Fruit fly (Drosophila melanogaster): Measurements from ENCODE around the gene CG31313.
A peak's percentile ranks its signal among the peaks of the same experiment; 100 is the strongest.

The CG31313 gene

dm6 chr3R:14567329-14567728 lies at the start of gene CG31313:
Gene CG31313, minus strand, starts transcription at chr3R:14567429.
- TF ChIP-seq N (GFP tag; optimal IDR thresholded peaks at IDR 0.05) = no peak
- TF ChIP-seq sage (GFP tag; optimal IDR thresholded peaks at IDR 0.05) = no peak
- TF ChIP-seq OdsH (GFP tag; optimal IDR thresholded peaks at IDR 0.05) = no peak
- no peak for TF ChIP-seq Mio (GFP tag; optimal IDR thresholded peaks at IDR 0.05)
- no peak for TF ChIP-seq h (GFP tag; optimal IDR thresholded peaks at IDR 0.05)
- no peak for TF ChIP-seq Hr78 (GFP tag; optimal IDR thresholded peaks at IDR 0.05)
- no peak for TF ChIP-seq HLH106 (tag; optimal IDR thresholded peaks at IDR 0.05)
- no peak for TF ChIP-seq lola (GFP tag; optimal IDR thresholded peaks at IDR 0.05)

- peak; percentile 30 for TF ChIP-seq OdsH (GFP tag; optimal IDR thresholded peaks at IDR 0.05)
- TF ChIP-seq Myc (optimal IDR thresholded peaks at IDR 0.05) = no peak
- no peak for TF ChIP-seq ey (GFP tag; optimal IDR thresholded peaks at IDR 0.05)
- peak; percentile 44 for TF ChIP-seq Sp1 (GFP tag; optimal IDR thresholded peaks at IDR 0.05)
- TF ChIP-seq psq (GFP tag; optimal IDR thresholded peaks at IDR 0.05) = peak; percentile 18
- TF ChIP-seq N (GFP tag; optimal IDR thresholded peaks at IDR 0.05) = no peak
- TF ChIP-seq HLH106 (tag; optimal IDR thresholded peaks at IDR 0.05) = peak; percentile 56
- TF ChIP-seq rgr (GFP tag; optimal IDR thresholded peaks at IDR 0.05) = peak; percentile 48
- no peak for TF ChIP-seq Dfd (GFP tag; optimal IDR thresholded peaks at IDR 0.05)
Measured at dm6 chr3R:14608892-14609692, 41.9 kb upstream of the CG31313 start, which contains the start of gene CG14853. Gene CG14853, plus strand, starts transcription at chr3R:14609642.

dm6 chr3R:14597935-14598424 lies 30.8 kb upstream of the CG31313 start:
- TF ChIP-seq HLH106 (tag; optimal IDR thresholded peaks at IDR 0.05) (peak; percentile 5), foxo (GFP tag; optimal IDR thresholded peaks at IDR 0.05) (peak in 1 of 2 experiments; percentile 18), psq (GFP tag; optimal IDR thresholded peaks at IDR 0.05) (no peak), fru (GFP tag; optimal IDR thresholded peaks at IDR 0.05) (peak; percentile 10), sage (GFP tag; optimal IDR thresholded peaks at IDR 0.05) (no peak)

dm6 chr3R:14590753-14591535 lies 23.7 kb upstream of the CG31313 start:
- TF ChIP-seq pan (optimal IDR thresholded peaks at IDR 0.05) (peak; percentile 76), OdsH (GFP tag; optimal IDR thresholded peaks at IDR 0.05) (peak; percentile 20), dsf (GFP tag; optimal IDR thresholded peaks at IDR 0.05; ENCODE audit: borderline replicate concordance) (no peak), HLH106 (tag; optimal IDR thresholded peaks at IDR 0.05) (peak; percentile 14), woc (GFP tag; optimal IDR thresholded peaks at IDR 0.05) (no peak), h (GFP tag; optimal IDR thresholded peaks at IDR 0.05) (peak; percentile 17), jim (GFP tag; optimal IDR thresholded peaks at IDR 0.05) (no peak), psq (GFP tag; optimal IDR thresholded peaks at IDR 0.05) (peak; percentile 18), brk (GFP tag; optimal IDR thresholded peaks at IDR 0.05) (no peak), fru (GFP tag; optimal IDR thresholded peaks at IDR 0.05) (no peak), Jra (GFP tag; optimal IDR thresholded peaks at IDR 0.05) (no peak), CG32264 (GFP tag; optimal IDR thresholded peaks at IDR 0.05) (no peak), rgr (GFP tag; optimal IDR thresholded peaks at IDR 0.05) (peak; percentile 15), ey (GFP tag; optimal IDR thresholded peaks at IDR 0.05) (no peak), sv (GFP tag; optimal IDR thresholded peaks at IDR 0.05) (peak; percentile 41), foxo (GFP tag; optimal IDR thresholded peaks at IDR 0.05) (peak in 1 of 2 experiments; percentile 32)

dm6 chr3R:14589483-14589882 lies 22.3 kb upstream of the CG31313 start:
- no peak for TF ChIP-seq br (GFP tag; optimal IDR thresholded peaks at IDR 0.05)
- TF ChIP-seq dmrt93B (GFP tag; optimal IDR thresholded peaks at IDR 0.05) = no peak
- no peak for TF ChIP-seq Sp1 (GFP tag; optimal IDR thresholded peaks at IDR 0.05)
- TF ChIP-seq brk (GFP tag; optimal IDR thresholded peaks at IDR 0.05) = no peak
- TF ChIP-seq rgr (GFP tag; optimal IDR thresholded peaks at IDR 0.05) = no peak
- no peak for TF ChIP-seq sv (GFP tag; optimal IDR thresholded peaks at IDR 0.05)
- TF ChIP-seq dsf (GFP tag; optimal IDR thresholded peaks at IDR 0.05; ENCODE audit: borderline replicate concordance) = no peak
- TF ChIP-seq Mio (GFP tag; optimal IDR thresholded peaks at IDR 0.05) = no peak
- no peak for TF ChIP-seq jim (GFP tag; optimal IDR thresholded peaks at IDR 0.05)
- TF ChIP-seq GATAd (GFP tag; optimal IDR thresholded peaks at IDR 0.05) = no peak
- no peak for TF ChIP-seq sage (GFP tag; optimal IDR thresholded peaks at IDR 0.05)
- no peak for TF ChIP-seq CrebA (GFP tag; optimal IDR thresholded peaks at IDR 0.05; ENCODE audit: borderline replicate concordance)
- TF ChIP-seq N (GFP tag; optimal IDR thresholded peaks at IDR 0.05) = no peak
- TF ChIP-seq Hr83 (GFP tag; optimal IDR thresholded peaks at IDR 0.05; ENCODE audit: poor library complexity, severe bottlenecking) = no peak
- TF ChIP-seq Rel (GFP tag; optimal IDR thresholded peaks at IDR 0.05) = no peak
- no peak for TF ChIP-seq Rel (tag; optimal IDR thresholded peaks at IDR 0.05)
- no peak for TF ChIP-seq foxo (GFP tag; optimal IDR thresholded peaks at IDR 0.05)
- TF ChIP-seq woc (GFP tag; optimal IDR thresholded peaks at IDR 0.05) = no peak
- no peak for TF ChIP-seq Dfd (GFP tag; optimal IDR thresholded peaks at IDR 0.05)
- no peak for TF ChIP-seq Jra (GFP tag; optimal IDR thresholded peaks at IDR 0.05)
- no peak for TF ChIP-seq ey (GFP tag; optimal IDR thresholded peaks at IDR 0.05)
